Fruit fly (Drosophila melanogaster) whole organism, larva: ENCODE data around the gene CG7457.

Experiments used
- noc ChIP-seq: fragments of 200-800 bp; sonication (Bioruptor generic); optimal IDR thresholded peaks from 3 replicates; lab custom pipeline; 2019; ENCODE audit warnings: missing biosample characterization, mild to moderate bottlenecking, missing genetic modification characterization, moderate library complexity

Gene CG7457

DNA sequence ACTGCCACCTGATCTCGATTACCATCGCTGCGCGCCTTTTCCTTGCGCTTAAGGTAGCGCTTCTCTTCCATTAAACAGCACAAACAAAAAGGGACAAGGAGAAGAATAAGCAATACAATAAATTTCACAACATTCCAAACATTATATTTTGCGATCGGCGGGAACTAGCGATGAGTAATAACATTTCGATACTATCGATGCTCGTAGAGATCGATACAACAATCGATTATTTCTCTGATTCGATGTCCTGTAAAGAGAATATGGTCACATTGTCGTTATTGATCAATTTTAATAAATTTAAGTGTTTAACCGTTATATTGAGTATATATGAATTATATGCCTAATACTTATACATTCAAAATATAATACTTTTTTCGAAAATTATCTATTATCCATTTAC lies at the start of gene CG7457:
CG7457 (minus strand) TSS at position 189 of the 400 bp plus-strand sequence.
- no peak for TF ChIP-seq noc

DNA sequence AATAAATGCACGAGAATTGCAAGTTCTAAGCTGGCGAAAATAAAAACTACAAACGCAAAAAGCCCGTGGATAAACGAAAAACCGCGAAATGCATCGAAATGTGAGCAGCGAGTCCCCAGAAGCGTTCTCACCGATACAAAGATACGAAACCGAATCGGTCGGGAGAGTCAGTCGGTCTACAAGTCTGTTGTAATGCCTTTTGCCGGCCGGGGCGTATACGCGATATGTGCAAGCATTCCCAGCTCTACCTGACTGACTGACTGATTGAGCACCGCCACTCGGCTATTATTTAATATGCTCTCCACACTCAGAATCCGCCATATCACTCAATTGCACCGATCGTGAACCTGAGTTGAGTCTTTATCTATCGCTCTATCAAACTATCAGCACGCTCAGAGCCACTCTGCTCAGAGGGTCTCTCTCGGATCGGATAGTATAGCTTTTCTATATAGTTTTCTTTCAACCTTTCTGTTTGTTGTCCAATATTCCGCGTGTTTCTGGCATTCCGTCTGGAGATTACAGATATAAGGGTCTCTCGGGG lies 49.2 kb upstream of the CG7457 start, which contains the start of gene Clk:
Clk (minus strand) TSS at position 239 of the 541 bp plus-strand sequence.
- TF ChIP-seq noc = no peak

DNA sequence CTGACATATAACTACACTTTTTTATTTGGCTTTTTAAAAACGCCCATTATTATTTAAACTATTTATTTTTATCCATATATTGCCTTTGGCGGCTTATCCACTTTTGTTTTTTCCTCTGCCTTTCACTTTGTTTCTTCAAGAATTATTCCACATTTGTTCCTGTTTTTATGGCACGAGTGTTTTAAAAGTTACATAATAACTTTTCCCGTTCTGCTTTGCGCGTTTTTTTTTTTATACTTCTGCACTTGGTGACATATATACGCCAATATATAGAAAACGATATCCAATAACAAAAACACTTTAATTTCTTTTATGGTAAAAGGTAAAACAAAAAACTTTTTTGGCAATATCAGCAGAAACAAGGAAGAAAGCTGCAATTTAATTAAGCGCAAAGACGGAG lies 48.4 kb upstream of the CG7457 start:
- no peak for TF ChIP-seq noc

DNA sequence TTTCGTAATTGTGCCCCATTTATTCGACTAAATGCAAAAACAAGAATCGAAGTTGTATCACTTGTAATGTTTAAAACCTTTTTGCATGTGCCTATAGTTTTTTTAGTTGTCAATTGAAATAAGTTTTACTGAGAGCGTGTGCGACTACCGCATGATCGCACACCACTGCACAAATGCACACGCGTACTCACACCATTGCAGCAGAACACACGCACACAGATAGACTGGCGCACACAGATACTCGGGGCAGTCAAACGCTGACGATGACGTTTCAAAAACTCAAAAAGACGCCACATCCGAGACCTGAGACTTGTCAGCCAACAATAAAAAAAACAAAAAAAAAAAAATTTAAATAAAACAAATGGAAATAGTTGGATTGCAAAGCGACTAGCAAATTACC lies 47.3 kb upstream of the CG7457 start:
- TF ChIP-seq noc = no peak

DNA sequence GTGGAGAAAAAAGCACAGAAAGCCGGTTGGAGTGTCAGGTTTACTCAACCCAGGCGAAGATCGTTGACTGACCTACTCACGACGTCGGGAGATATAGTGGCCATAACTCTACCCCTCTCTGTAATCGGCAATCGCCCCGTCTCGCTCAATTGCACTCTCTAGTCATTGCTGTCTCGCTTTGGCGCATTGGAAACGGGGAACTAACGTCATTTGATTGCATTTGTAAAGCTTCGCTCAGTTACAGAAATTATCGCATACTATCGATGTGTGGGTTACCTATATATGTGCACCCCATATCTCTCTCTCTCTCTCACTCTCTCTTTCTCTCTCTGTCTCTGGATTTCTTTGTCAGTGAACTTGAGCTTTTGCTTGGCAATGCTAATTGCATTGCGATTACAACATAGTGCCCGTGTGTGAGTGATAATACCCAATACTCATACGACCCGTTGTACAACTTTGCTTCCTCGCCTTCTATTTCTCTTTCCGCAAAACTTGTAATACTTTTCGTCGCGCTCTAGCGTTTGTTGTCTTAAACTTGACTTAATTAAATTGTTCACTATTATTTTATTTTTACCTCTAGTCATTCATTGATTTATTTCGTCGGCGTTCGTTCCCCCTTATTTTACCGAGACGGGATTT lies 46.0 kb upstream of the CG7457 start:
- TF ChIP-seq noc = no peak

DNA sequence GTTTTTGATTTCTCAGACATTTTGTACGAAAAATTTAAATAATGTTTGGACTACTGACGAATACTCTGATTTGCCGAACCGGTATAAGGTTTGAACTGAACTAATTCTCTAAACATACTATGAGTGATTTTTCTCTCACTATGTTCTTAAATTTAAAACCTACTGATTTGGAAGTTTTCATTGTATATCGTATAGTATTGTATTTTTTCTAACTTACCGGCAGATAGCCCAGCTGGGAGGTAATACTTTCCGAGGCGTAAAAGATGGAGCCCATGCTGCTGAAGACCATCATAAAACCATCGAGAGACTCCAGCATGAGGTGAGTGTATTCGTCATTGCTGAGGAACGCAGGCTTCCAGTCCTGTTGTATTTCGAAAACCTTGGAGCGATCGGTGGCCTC lies 42.0 kb upstream of the CG7457 start, which contains the start of gene CG32371:
CG32371 (minus strand) TSS at position 101 of the 400 bp plus-strand sequence.
- TF ChIP-seq noc = no peak

DNA sequence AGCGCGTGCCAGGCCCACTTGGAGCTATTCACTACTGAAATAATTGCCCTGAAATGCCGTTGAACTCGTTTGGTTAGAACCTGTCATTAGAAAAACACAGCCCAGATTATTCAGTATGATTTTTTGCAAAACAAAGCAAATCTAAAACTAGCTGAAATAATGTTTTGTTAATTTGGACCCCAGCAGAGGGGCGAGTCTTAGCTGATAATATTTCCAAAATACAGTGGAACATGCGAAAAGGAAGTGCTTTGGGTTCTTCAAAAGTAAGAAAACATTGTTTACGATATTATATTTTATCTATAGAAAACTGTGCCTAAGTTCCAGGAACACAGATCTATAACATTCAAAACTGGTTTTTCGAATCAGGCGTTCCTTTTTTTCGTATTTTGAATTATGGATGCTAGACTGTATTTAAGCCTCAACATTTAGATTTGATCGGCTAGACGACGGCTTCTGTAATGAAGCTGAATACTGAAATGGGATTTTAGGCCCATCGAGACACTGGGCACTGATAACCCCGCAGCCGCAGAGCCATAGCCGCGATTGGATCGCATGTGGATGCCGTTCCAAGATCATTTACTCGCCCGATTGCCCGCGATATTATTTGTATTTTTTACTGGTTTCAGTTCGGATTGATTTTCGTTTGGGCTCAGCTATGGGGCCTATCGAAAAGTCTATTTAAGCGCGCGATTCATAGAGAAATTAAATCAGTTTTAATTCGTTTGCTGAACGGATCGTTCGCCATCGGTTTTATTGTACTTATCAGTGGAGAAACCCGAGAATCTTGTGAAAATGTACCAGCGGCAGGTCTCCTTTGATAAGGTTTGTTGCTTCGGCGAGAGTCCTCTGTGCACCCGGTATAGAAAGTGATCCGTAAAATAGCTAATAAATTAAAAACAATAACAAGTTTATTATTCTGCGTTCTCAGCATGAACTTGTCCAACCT lies 33.8 kb upstream of the CG7457 start, which contains the start of gene Hn:
Hn (plus strand) TSS at position 619 of the 946 bp plus-strand sequence.
- TF ChIP-seq noc = no peak

DNA sequence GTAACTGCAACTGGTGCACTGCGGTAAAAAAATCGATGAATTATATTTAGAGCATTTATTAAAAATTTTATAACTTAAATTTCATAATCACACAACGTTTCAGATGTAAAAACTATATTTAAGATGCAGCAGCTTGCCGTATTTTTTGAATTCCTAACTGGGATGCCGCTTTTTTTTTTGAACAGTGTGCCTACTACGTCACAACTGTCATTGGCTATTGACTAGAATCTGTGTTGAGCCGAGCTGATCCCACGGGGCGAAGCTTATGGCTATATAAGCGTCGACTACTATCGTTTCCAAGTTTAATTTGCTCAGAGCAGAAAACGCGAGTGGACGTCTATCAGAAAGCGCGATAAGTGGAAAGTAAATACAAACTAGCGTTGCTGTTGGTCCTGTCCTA lies 27.8 kb upstream of the CG7457 start, which contains the start of gene CG7409:
CG7409 (plus strand) TSS at position 301 of the 400 bp plus-strand sequence.
- TF ChIP-seq noc = no peak

DNA sequence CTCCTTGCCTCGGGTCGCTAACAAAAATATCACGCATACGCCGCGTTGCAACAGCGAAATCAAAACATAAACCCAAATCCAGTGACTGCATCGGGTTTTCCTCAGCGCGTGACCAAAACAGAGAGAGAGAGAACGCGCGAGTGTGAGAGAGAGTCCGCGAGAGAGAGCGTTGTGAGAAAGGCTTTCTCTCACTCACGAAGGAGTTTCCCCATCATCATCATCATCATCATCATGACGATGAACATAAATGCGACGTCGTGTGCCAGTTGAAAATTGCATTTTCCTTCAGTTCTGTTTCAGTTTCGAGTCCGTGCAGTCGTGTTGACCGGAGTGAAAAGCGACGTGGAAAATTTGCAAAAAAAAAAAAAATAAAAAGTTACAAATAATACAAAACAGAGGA lies 20.8 kb upstream of the CG7457 start, which contains the start of gene CG13685:
CG13685 (plus strand) TSS at position 301 of the 400 bp plus-strand sequence.
- TF ChIP-seq noc = no peak

DNA sequence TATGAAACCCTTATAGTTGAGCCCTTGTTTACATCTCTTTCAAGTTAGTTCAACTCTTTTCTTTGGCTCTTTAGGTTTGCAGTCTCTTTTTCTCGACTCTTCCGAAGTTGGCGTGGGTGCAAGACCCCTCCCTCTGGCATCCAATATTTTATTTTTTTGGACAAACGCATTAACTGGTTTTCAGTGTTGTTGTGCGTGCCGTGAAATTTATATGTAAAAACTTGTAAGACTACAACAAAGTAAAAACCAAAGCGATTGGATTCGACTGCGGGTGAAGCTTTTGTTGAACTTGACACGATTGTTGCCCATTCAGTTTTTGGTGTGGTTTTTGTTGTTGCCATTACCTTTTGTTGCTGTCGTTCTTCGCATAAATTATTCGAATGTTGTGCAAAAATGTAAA lies 17.5 kb upstream of the CG7457 start:
- no peak for TF ChIP-seq noc

DNA sequence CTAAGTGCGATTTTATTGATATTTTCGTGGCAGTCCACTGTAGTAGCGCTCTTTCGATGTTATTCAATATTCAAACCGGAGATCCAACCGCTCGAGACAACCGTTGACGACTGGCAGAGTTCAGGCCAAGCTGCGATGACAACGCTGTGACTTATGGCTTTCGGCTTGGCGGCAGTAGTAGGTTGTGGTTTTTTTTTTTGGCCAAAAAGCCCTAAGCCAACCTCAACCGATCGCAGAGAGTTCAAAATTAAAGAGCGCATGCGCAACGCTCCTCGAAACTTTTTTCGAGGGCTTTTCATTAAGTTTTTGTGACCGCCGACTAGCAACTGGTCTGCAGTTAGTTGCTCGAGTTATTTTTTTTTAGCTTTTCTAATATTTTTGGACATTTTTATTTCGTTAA lies 16.7 kb upstream of the CG7457 start, which contains the start of gene Snmp2:
Snmp2 (minus strand) TSS at position 101 of the 400 bp plus-strand sequence.
- TF ChIP-seq noc = no peak

DNA sequence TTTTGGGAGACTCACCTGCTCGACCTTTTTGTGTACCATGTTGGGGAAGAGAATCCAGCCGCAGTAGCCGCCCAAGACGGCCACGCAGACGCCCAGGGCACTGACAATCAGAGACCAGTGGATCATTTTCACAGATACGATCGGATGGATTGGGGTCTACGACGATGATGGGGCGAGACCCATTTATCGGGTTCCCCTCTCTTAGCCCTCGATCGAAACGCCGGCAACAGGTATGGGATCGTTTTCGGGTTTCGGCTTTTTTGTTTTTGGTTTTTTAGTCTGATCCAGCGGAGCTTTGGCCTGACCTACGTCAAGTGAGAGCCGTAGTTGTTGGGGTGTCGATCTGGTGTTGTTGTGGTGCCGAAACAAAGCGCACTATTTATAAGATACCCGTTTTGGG lies 15.7 kb upstream of the CG7457 start:
- no peak for TF ChIP-seq noc

DNA sequence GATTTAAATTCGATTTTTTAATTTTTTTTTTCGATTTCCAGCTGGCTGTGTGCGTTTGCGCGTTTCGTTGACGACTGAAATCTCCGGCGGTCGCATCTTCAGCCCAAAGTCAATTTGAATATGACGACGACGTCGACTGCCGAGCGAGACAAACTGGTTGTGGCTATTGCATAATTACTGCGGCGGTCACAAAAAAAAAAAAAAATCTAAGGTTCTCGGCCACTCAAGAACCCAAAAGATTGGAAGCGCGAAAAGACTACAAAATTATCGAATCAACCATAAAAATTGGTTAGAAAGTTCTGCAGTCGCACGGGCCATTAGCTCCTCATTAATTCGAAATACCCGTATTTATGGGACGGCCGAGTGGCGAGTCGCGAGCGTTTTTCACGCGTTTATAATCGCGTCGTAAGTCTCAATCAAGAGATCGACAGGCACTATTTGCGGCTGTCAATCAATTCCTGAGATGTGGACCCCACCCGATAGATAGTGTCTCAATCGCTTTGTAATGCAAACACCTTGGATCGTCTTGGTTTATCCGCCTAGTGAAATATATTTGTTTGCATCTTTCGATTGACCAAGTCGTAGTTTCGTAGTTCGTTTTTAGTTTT lies 6.0 kb upstream of the CG7457 start, which contains the start of gene CG8492:
CG8492 (minus strand) TSS at position 51 of the 608 bp plus-strand sequence.
- no peak for TF ChIP-seq noc

DNA sequence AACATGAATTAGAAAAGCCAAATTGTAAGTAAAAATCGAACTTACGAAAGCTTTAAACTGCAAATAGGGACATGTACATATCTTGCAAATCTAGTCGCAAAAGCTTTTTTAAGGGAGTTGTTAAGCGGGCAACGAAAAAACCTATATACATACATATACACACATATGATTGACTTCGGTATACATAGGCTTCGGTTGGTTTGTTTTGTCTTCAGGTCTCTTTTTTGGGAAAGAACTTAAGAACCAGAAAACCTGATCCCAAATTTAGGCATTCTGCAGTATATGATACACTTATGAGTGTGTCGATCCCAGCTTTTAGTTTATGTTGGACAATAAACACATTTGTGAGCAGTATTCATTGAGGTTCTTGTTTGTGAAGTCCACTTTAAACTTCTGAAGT lies 417 bp upstream of the CG7457 start:
- no peak for TF ChIP-seq noc

DNA sequence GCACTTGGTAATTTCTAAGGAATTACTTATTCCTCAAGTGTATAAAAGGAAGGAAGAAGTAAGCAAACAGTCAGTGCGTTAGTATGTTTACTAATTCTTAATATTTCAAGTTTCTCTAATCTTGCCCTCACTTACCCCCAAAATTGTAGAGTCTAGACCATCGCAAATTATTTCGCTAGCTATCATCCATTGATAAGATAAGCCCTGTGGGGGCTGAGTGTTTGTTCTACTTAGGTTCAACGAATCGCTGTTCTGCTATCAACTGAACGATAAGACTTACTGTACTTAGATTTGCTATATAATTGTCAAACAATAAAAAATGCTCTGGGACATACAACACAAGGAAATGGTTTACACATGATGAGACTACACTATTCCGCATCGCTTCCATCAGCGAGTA lies 4.7 kb downstream of the CG7457 start:
- peak; percentile 58 for TF ChIP-seq noc

DNA sequence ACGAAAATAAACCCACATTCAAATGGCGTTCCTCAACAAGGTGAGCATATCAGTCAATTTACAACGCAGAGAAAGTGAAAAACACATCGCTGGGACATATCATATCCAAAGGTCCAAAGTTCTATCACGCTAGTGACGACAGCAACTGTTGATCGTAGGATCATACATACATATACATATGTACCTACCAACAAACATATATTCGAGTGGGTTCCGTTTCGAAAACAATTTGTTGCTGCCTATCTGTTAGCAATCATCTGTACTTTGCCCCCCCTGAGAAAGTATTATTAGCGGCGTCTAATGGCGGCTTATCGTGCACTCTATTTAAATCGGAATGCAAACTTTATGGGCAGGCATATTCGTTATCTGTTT lies 6.9 kb downstream of the CG7457 start:
- TF ChIP-seq noc = no peak
